Fruit fly (Drosophila melanogaster): ENCODE results near the gene CG1812.
A peak's percentile ranks its signal among the peaks of the same experiment; 100 is the strongest.

The CG1812 gene

DNA sequence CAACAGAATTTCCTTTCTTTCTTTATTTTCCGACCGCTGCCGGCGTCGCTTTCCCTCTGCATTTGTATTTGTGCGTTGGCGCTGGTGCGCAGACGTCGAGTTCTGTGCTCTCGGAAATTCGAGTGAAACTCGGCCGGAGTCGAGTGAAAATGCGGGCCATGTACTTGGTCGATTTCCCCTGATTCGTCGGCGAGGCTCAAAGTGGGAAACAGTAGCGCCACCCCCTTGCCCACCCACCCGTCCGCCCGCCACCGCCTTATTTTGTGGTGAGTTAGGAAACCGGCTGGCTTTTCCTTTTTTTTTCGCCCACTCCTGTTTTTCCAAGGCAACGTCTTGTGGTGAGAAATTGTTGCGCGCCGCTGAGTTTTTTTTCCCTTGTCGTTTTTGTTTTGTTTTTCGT, 48.2 kb downstream of the CG1812 start:
- peak; percentile 45 for TF ChIP-seq ewg (GFP tag; optimal IDR thresholded peaks at IDR 0.05)
- TF ChIP-seq zfh1 (GFP tag; IDR thresholded peaks at IDR 0.05) = no peak
- TF ChIP-seq cg (GFP tag; optimal IDR thresholded peaks at IDR 0.05) = peak; percentile 13
- no peak for TF ChIP-seq YL-1 (GFP tag; optimal IDR thresholded peaks at IDR 0.05)
- TF ChIP-seq Side (GFP tag; optimal IDR thresholded peaks at IDR 0.05) = no peak
- TF ChIP-seq Bgb (GFP tag; IDR thresholded peaks at IDR 0.05; ENCODE audit: partially characterized antibody) = peak; percentile 22; the same call in 1 of the 2 replicates
- no peak for TF ChIP-seq cas (GFP tag; IDR thresholded peaks at IDR 0.05)
- no peak for TF ChIP-seq Mad (GFP tag; optimal IDR thresholded peaks at IDR 0.05)
- TF ChIP-seq CG10462 (GFP tag; optimal IDR thresholded peaks at IDR 0.05) = no peak
- peak; percentile 87 for TF ChIP-seq Nf-YB (GFP tag; optimal IDR thresholded peaks at IDR 0.05)
- no peak for TF ChIP-seq CG7839 (tag; optimal IDR thresholded peaks at IDR 0.05)
- TF ChIP-seq Deaf1 (tag; optimal IDR thresholded peaks at IDR 0.05) = peak; percentile 49
- TF ChIP-seq Nf-YC (tag; optimal IDR thresholded peaks at IDR 0.05) = peak; percentile 86
- peak; percentile 95 for TF ChIP-seq z (GFP tag; IDR thresholded peaks at IDR 0.05)
- TF ChIP-seq schlank (tag; optimal IDR thresholded peaks at IDR 0.05) = no peak
- no peak for TF ChIP-seq CG4360 (GFP tag; IDR thresholded peaks at IDR 0.05)
- no peak for TF ChIP-seq ftz-f1 (GFP tag; optimal IDR thresholded peaks at IDR 0.05)
- no peak for TF ChIP-seq prd (optimal IDR thresholded peaks at IDR 0.05)
- no peak for TF ChIP-seq prd (GFP tag; IDR thresholded peaks at IDR 0.05)
- no peak for TF ChIP-seq CG15479 (GFP tag; optimal IDR thresholded peaks at IDR 0.05)
- TF ChIP-seq Adf1 (GFP tag; IDR thresholded peaks at IDR 0.05) = peak; percentile 52; the same call in 1 of the 2 replicates
- no peak for TF ChIP-seq tna (GFP tag; IDR thresholded peaks at IDR 0.05; ENCODE audit: partially characterized antibody)
- peak; percentile 78 for TF ChIP-seq crol (GFP tag; IDR thresholded peaks at IDR 0.05)
